Fruit fly (Drosophila melanogaster) whole organism, wandering third instar larva: ENCODE results near the gene CG9784.

Experiments used
- CG32264 ChIP-seq: fragments of 200-800 bp; sonication (Bioruptor generic); optimal IDR thresholded peaks from 2 replicates; lab custom pipeline; 2016; ENCODE audit warnings: missing biosample characterization, missing genetic modification characterization
- dsf ChIP-seq: sonication (Bioruptor generic); optimal IDR thresholded peaks from 2 replicates; lab custom pipeline; 2016; ENCODE audit warnings: missing biosample characterization, missing genetic modification characterization, borderline replicate concordance

dm6 chrX:16633181-16633957 is 34.4 kb upstream of the CG9784 start:
- TF ChIP-seq dsf (GFP tag; lab: Kevin White, UChicago) (no peak), CG32264 (GFP tag; lab: Kevin White, UChicago) (no peak)
